Worm (Caenorhabditis elegans) whole organism, late embryonic: ENCODE measurements around the gene fbxb-103.
A peak's percentile ranks its signal among the peaks of the same experiment; 100 is the strongest.

ENCODE experiments used
- C38D4.7 ChIP-seq: fragments of 200-800 bp; sonication (Bioruptor generic); optimal IDR thresholded peaks from 2 replicates; lab custom pipeline; 2018; ENCODE audit warnings: mild to moderate bottlenecking, missing genetic modification characterization, moderate library complexity, missing compliant biosample characterization
- T23F11.4 ChIP-seq: fragments of 200-800 bp; sonication (Bioruptor generic); optimal IDR thresholded peaks from 2 replicates; lab custom pipeline; 2018; ENCODE audit warnings: mild to moderate bottlenecking, missing genetic modification characterization, missing compliant biosample characterization
- ahr-1 ChIP-seq: sonication (generic microtip); optimal IDR thresholded peaks from 2 replicates; lab custom pipeline; 2016; ENCODE audit warnings: missing genetic modification characterization, missing compliant biosample characterization
- ama-1 ChIP-seq: fragments of 150-350 bp; optimal IDR thresholded peaks from 2 replicates; lab custom pipeline; 2014
- ceh-14 ChIP-seq: sonication (generic microtip); optimal IDR thresholded peaks from 2 replicates; lab custom pipeline; 2016; ENCODE audit warnings: missing genotype, missing genetic modification characterization, missing compliant biosample characterization
- ceh-18 ChIP-seq: sonication (generic microtip); optimal IDR thresholded peaks from 2 replicates; lab custom pipeline; 2016; ENCODE audit warnings: missing genetic modification characterization, missing compliant biosample characterization
- ceh-2 ChIP-seq: sonication (generic microtip); optimal IDR thresholded peaks from 2 replicates; lab custom pipeline; 2016; ENCODE audit warnings: missing genotype, missing genetic modification characterization, missing compliant biosample characterization
- ceh-31 ChIP-seq: sonication (generic microtip); optimal IDR thresholded peaks from 2 replicates; lab custom pipeline; 2016; ENCODE audit warnings: missing genetic modification characterization, missing compliant biosample characterization
- ceh-34 ChIP-seq: sonication (generic microtip); optimal IDR thresholded peaks from 2 replicates; lab custom pipeline; 2016; ENCODE audit warnings: mild to moderate bottlenecking, missing genetic modification characterization, missing compliant biosample characterization
- ceh-6 ChIP-seq: fragments of 200-800 bp; sonication (Bioruptor generic); optimal IDR thresholded peaks from 2 replicates; lab custom pipeline; 2018; ENCODE audit warnings: mild to moderate bottlenecking, missing genetic modification characterization, missing compliant biosample characterization
- ceh-9 ChIP-seq: sonication (generic microtip); optimal IDR thresholded peaks from 2 replicates; lab custom pipeline; 2016; ENCODE audit warnings: mild to moderate bottlenecking, missing genetic modification characterization, inconsistent platforms, missing compliant biosample characterization
- che-1 ChIP-seq: sonication (generic microtip); optimal IDR thresholded peaks from 2 replicates; lab custom pipeline; 2016; ENCODE audit warnings: mild to moderate bottlenecking, missing genetic modification characterization, missing compliant biosample characterization
- dve-1 ChIP-seq: sonication (generic microtip); optimal IDR thresholded peaks from 2 replicates; lab custom pipeline; 2017; ENCODE audit warnings: antibody characterized with exemption, mild to moderate bottlenecking, missing genetic modification characterization, missing compliant biosample characterization
- ets-4 ChIP-seq: sonication (generic microtip); optimal IDR thresholded peaks from 2 replicates; lab custom pipeline; 2016; ENCODE audit warnings: missing genetic modification characterization, missing compliant biosample characterization
- fkh-6 ChIP-seq: sonication (generic microtip); optimal IDR thresholded peaks from 2 replicates; lab custom pipeline; 2016; ENCODE audit warnings: missing genetic modification characterization, missing compliant biosample characterization
- hlh-15 ChIP-seq: sonication (generic microtip); optimal IDR thresholded peaks from 2 replicates; lab custom pipeline; 2016; ENCODE audit warnings: missing genetic modification characterization, missing compliant biosample characterization
- lim-6 ChIP-seq: sonication (generic microtip); optimal IDR thresholded peaks from 2 replicates; lab custom pipeline; 2016; ENCODE audit warnings: missing genetic modification characterization, missing compliant biosample characterization
- mec-3 ChIP-seq: sonication (generic microtip); optimal IDR thresholded peaks from 2 replicates; lab custom pipeline; 2016; ENCODE audit warnings: borderline replicate concordance, missing genetic modification characterization, missing compliant biosample characterization
- nfya-1 ChIP-seq: sonication (generic microtip); optimal IDR thresholded peaks from 2 replicates; lab custom pipeline; 2017; ENCODE audit warnings: missing genetic modification characterization, mild to moderate bottlenecking, missing compliant biosample characterization, antibody characterized with exemption, moderate library complexity
- pat-9 ChIP-seq: fragments of 200-800 bp; sonication (Bioruptor generic); optimal IDR thresholded peaks from 2 replicates; lab custom pipeline; 2018; ENCODE audit warnings: mild to moderate bottlenecking, missing genetic modification characterization, moderate library complexity, missing compliant biosample characterization
- pros-1 ChIP-seq: fragments of 150-350 bp; optimal IDR thresholded peaks from 2 replicates; lab custom pipeline; 2014; ENCODE audit warnings: missing biosample characterization, missing genetic modification reagents, missing genetic modification characterization
- ref-2 ChIP-seq: sonication (generic microtip); optimal IDR thresholded peaks from 2 replicates; lab custom pipeline; 2016; ENCODE audit warnings: missing genetic modification characterization, missing compliant biosample characterization
- rnt-1 ChIP-seq: sonication (generic microtip); optimal IDR thresholded peaks from 2 replicates; lab custom pipeline; 2016; ENCODE audit warnings: missing genetic modification characterization, missing compliant biosample characterization
- sox-2 ChIP-seq: fragments of 200-800 bp; sonication (Bioruptor generic); IDR thresholded peaks from 2 replicates; pipeline ENCODE4 v1.3.6; 2022; ENCODE audit warnings: missing genetic modification reagents, missing genetic modification characterization, missing compliant biosample characterization
- tbx-2 ChIP-seq: sonication (generic microtip); optimal IDR thresholded peaks from 2 replicates; lab custom pipeline; 2016; ENCODE audit warnings: missing genetic modification characterization, missing compliant biosample characterization
- ttx-3 ChIP-seq: sonication (generic microtip); optimal IDR thresholded peaks from 2 replicates; lab custom pipeline; 2016; ENCODE audit warnings: missing genetic modification reagents, missing genetic modification characterization, missing compliant biosample characterization
- unc-42 ChIP-seq: sonication (generic microtip); optimal IDR thresholded peaks from 2 replicates; lab custom pipeline; 2016; ENCODE audit warnings: missing genotype, missing genetic modification characterization, missing compliant biosample characterization
- unc-55 ChIP-seq: sonication (generic microtip); optimal IDR thresholded peaks from 2 replicates; lab custom pipeline; 2017; ENCODE audit warnings: missing biosample characterization, missing genetic modification reagents, missing genetic modification characterization

The fbxb-103 gene

DNA sequence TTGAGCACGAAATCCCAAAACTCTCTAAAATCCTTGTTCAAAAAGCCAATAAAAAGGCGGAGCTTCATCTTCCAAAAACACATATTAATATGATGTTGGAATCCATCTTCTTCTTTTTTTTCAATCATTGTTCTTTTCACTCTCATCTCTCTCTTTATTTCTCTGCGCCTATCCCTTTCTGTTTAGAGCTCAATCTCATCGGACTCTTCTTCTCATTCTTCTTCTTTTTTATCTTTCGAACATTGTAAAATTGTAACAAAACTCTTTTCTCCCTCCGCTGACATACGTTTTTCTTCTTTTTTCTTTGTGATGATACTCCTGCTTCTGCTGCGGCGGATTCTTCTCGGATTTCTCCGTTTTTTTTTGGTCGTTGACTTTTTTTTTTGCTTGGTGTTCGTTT, 49.8 kb downstream of the fbxb-103 start:
- TF ChIP-seq fkh-6 (tag; lab: Kevin White, UChicago) (no peak), ceh-9 (no peak), unc-55 (peak; percentile 20), ttx-3 (tag; lab: Kevin White, UChicago) (no peak), rnt-1 (peak; percentile 13), ama-1 (no peak), ceh-6 (GFP tag; lab: Kevin White, UChicago) (no peak), ceh-34 (tag; lab: Kevin White, UChicago) (no peak), ets-4 (no peak)
- TF ChIP-seq, all 69 proteins: peak for 2

ce11 chrII:3957455-3958212, 50.7 kb downstream of the fbxb-103 start:
- no peak for TF ChIP-seq unc-42
- TF ChIP-seq C38D4.7 (GFP tag; lab: Kevin White, UChicago): no peak
- no peak for TF ChIP-seq ceh-2 (tag; lab: Kevin White, UChicago)
- peak; percentile 70 for TF ChIP-seq dve-1
- no peak for TF ChIP-seq T23F11.4
- TF ChIP-seq ahr-1 (tag; lab: Kevin White, UChicago): no peak
- no peak for TF ChIP-seq ref-2 (tag; lab: Kevin White, UChicago)
- no peak for TF ChIP-seq nfya-1 (tag; lab: Kevin White, UChicago)
- TF ChIP-seq pros-1 (tag; lab: Kevin White, UChicago): no peak
- TF ChIP-seq che-1 (tag; lab: Kevin White, UChicago): no peak
- TF ChIP-seq lim-6 (tag; lab: Kevin White, UChicago): no peak
- TF ChIP-seq fkh-6 (tag; lab: Kevin White, UChicago): no peak
- no peak for TF ChIP-seq ceh-14
- TF ChIP-seq unc-55: no peak
- TF ChIP-seq mec-3 (tag; lab: Kevin White, UChicago): no peak
- TF ChIP-seq sox-2 (GFP tag; lab: Robert Waterston, UW): peak; percentile 14; the same call in 1 of the 2 replicates
- TF ChIP-seq rnt-1: no peak
- no peak for TF ChIP-seq pat-9 (tag; lab: Kevin White, UChicago)
- TF ChIP-seq hlh-15 (tag; lab: Kevin White, UChicago): no peak
- TF ChIP-seq tbx-2 (tag; lab: Kevin White, UChicago): peak; percentile 21
- no peak for TF ChIP-seq ceh-18 (tag; lab: Kevin White, UChicago)
- peak; percentile 14 for TF ChIP-seq ceh-31 (tag; lab: Kevin White, UChicago)
